Fruit fly (Drosophila melanogaster) whole organism, larva: ENCODE results near the gene sty.

Experiments used
- noc ChIP-seq: fragments of 200-800 bp; sonication (Bioruptor generic); optimal IDR thresholded peaks from 3 replicates; lab custom pipeline; 2019; ENCODE audit warnings: missing biosample characterization, mild to moderate bottlenecking, missing genetic modification characterization, moderate library complexity

sty gene

DNA sequence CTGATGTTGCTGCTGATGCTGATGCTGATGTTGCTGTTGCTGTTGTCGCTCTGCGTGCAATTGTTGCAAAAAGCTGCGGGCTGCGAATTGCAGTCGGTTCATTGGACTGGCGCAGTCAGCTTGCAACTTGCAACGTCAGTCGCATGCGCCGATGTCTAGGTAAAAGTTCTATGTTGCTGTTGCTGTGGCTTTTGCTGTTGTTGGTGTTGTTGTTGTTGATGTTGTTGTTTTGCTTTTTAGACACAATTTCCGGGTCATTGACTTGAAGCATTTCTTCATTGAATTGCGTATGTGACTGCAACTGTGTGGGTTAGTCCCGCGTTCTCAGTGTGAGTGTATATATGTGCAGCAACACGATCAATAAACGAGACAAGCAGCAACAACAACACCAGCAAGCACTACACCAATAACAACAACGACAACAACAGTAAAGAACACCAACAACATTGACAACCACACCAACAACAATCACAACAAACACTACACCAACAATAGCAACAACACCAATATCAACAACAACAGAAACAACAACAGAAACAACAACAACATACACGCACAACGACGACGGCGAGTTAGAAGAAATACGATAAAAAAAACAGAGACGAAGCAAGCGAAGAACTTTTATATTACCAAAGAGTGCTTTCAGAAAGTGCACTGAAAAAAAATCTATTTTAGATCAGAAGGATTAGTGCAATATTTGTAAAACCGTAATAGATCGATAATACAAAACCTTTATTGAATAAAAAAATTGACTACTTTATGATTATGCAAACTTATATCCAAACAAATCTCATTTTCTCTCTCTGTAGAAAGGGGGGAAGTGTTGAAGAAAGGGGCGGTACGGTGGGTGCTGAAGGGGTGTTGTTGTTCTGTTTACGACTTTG, 30.5 kb downstream of the sty start:
- TF ChIP-seq noc (tag; lab: Kevin White, UChicago), result no peak

dm6 chr3L:3391871-3392270, 32.9 kb downstream of the sty start:
- no peak for TF ChIP-seq noc (tag; lab: Kevin White, UChicago)

dm6 chr3L:3390525-3390924, 34.2 kb downstream of the sty start:
- TF ChIP-seq noc (tag; lab: Kevin White, UChicago), result no peak

DNA sequence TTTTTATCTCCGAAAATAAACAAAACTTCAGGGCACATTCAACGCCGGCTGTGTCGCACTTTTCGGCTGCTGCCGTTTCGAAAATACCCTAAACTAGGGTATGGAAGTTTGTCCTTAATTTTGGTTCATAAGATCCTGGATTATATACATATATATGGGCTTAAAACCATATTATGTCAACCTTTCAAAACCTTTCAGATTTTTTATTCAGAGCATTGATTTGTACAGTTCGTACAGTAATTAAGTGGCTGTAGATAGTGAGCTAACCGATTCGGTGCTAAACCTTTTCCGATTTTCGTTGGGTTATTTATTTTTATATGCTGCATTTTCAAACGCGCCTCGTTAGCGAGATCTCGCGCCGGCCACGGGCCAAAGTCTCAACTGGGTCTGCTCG, 35.1 kb downstream of the sty start:
- peak; percentile 14 for TF ChIP-seq noc (tag; lab: Kevin White, UChicago)

- no peak for TF ChIP-seq noc (tag; lab: Kevin White, UChicago)
These were observed 35.7 kb downstream of the sty start for dm6 chr3L:3388708-3389665.

DNA sequence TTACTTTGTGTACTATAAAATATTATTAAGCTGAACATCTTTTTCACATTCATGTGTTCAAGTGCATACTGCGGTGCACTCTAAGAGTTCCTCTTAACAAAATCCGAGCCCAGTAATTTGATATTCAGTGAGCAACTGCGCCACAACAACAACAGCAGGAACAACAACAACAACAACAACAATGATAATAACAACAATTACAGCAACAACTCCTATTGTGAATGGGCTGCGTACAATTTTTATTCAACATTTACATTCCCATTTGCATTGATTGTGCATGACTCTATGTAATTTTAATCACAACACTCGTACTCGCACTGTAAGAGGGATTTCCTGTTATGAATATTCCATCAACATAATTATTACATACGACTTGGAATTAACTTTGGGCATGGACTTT, 37.1 kb downstream of the sty start:
- TF ChIP-seq noc (tag; lab: Kevin White, UChicago), result no peak

- no peak for TF ChIP-seq noc (tag; lab: Kevin White, UChicago)
These were observed 38.0 kb downstream of the sty start for dm6 chr3L:3386730-3387129.

dm6 chr3L:3385437-3385802, 39.3 kb downstream of the sty start:
- no peak for TF ChIP-seq noc (tag; lab: Kevin White, UChicago)

dm6 chr3L:3384596-3385436, 39.9 kb downstream of the sty start:
- TF ChIP-seq noc (tag; lab: Kevin White, UChicago), result no peak

DNA sequence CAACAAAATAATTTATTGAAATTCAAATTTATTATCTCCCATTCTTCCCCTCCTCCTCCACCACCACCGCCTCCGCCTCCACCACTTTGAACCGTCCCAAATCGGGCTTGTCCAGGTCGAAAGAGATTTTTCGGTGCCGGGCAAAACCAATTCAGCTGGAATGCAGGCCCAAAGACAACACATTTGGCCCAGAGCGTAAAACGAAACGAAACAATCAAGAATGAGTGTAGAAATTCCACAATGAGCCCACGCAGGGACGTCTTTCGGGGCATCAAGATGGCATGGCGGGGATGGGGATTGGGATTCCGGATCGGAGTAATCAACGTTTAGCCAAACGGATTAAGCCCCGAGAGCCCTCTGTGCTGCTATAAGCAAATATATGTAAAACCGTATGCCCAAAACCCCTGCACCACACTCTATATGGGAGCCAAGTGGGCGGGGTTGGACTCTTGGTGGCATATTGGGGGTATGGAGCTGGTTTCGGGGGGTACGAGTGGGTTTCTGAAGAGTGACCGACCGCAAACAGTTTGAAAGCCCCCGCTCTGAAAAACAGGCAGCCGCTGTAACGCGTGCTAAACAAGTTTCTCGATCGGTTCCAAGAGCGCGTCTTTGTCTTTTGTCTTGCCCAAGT, 40.7 kb downstream of the sty start:
- TF ChIP-seq noc (tag; lab: Kevin White, UChicago), result peak; percentile 21

DNA sequence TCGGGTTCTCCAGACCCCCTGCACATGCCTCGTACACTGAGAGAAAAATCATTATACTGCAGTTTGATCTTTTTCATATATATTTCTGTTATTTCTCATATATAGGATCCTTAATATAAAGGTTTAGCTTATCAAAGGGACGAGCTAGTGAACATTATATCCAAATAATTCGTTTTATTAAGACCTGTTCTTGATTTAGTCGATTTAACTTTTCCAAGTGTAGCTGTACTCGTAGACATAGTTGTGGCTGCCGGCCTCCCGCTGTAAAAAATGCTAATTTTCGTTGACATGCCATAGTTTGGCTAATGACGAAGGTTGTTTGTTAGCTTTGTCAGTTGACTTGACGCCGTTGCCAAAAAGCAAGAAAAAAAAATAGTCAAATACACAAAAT, 42.3 kb downstream of the sty start:
- TF ChIP-seq noc (tag; lab: Kevin White, UChicago), result peak; percentile 88

dm6 chr3L:3381869-3382488, 42.8 kb downstream of the sty start:
- peak; percentile 3 for TF ChIP-seq noc (tag; lab: Kevin White, UChicago)

DNA sequence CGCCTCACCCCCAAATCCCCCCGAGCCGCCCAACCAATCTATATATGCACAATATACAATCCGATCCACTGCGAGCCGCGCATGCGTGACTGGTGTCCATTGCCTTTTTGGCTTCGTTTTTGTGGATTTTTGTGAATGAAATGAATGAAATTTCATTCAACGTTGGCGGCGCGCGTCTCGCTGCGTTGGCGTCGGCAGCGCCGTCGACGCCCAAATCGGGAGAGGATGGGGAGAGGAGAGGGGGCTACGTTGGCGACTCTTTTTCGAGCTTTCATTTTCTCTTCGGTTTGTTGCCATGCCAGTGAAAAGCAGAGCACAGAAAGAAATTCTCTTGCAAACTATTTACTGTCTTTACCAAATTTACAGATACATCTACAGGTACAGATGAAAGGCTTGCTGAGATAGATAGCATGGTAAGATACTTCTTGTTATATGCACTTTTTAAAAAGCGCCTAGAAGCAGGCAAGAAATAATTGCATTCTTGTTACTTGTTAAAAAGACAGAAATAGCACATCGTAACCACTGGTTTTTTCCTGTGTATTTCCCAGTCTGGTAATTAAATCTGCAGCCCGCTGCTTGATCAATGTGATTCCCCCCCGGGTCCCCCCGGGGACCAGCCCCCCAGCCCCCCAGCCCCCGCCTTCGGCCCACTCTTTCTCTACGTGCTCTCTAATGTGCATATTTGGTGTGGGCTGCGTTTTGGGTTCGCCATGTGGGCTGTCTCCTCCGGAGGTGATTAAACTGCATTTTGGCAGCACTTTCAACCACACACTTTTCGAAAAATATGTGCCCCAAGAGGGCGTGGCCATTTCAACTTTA, 44.3 kb downstream of the sty start:
- no peak for TF ChIP-seq noc (tag; lab: Kevin White, UChicago)

DNA sequence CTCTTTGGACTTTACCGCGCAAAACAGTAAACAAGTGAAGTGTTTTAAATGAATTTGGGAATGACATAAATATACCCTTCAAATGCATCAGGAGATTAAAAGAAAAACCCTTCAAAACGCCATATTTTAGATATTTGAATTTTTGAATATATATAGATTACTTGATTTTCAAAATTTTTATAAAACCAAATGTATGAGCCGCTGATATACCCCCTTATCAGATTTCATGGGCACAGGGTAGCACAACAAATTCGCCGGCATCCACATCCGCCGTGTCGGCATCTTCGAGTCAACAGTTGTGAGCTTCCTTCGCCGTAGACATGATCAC, 46.8 kb downstream of the sty start, which contains the start of gene Ids:
Gene Ids (plus strand): TSS at position 304 of the 328 bp plus-strand sequence.
- TF ChIP-seq noc (tag; lab: Kevin White, UChicago), result peak; percentile 66
